Worm (Caenorhabditis elegans): ENCODE measurements around the gene cwf-19L1.

DNA sequence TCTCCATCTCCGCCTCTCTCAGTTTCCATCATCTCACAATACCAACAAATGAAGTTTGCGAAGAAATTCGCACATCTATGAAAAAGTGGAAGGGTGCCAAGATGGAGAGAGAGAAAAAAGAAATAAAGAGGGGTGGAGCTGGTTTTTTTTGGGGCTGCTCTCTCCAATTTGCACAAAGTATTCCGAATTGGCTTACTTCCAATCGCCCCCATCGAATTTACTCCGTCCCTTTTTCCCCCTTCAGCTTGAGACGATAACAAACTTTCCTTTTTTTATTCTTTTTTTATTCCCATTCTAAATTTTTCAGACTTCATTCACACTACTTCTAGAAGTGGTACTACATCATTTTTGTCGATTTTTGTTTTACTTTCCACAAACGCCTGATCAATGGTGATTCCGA is 23.5 kb downstream of the cwf-19L1 start, which contains the start of gene exp-2:
- TF ChIP-seq elt-2 (tag; optimal IDR thresholded peaks at IDR 0.05), result no peak
- no peak for TF ChIP-seq nhr-237 (tag; optimal IDR thresholded peaks at IDR 0.05)
- TF ChIP-seq nhr-23 (tag; optimal IDR thresholded peaks at IDR 0.05), result no peak

Data from whole organism, L3 larva.